Worm (Caenorhabditis elegans): ENCODE measurements around the gene unc-39.

The unc-39 gene

ce11 chrV:14350498-14350897 is 22.4 kb upstream of the unc-39 start:
- TF ChIP-seq zip-8 (tag; optimal IDR thresholded peaks at IDR 0.05) (no peak), nhr-12 (tag; optimal IDR thresholded peaks at IDR 0.05) (no peak), sptf-1 (tag; optimal IDR thresholded peaks at IDR 0.05) (no peak), flh-1 (GFP tag; optimal IDR thresholded peaks at IDR 0.05) (no peak), elt-3 (tag; optimal IDR thresholded peaks at IDR 0.05) (no peak), unc-62 (GFP tag; optimal IDR thresholded peaks at IDR 0.05) (no peak), cnd-1 (tag; optimal IDR thresholded peaks at IDR 0.05) (no peak), mep-1 (tag; optimal IDR thresholded peaks at IDR 0.05) (no peak), pha-4 (tag; optimal IDR thresholded peaks at IDR 0.05) (no peak), mls-2 (tag; optimal IDR thresholded peaks at IDR 0.05) (no peak), nhr-28 (tag; optimal IDR thresholded peaks at IDR 0.05) (no peak), unc-120 (tag; optimal IDR thresholded peaks at IDR 0.05; ENCODE audit: poor library complexity, severe bottlenecking) (no peak), M03D4.4 (tag; optimal IDR thresholded peaks at IDR 0.05) (no peak), nhr-237 (tag; optimal IDR thresholded peaks at IDR 0.05) (no peak), unc-39 (tag; optimal IDR thresholded peaks at IDR 0.05) (no peak), elt-1 (tag; optimal IDR thresholded peaks at IDR 0.05; ENCODE audit: borderline replicate concordance, insufficient read depth) (no peak), tbx-8 (GFP tag; optimal IDR thresholded peaks at IDR 0.05) (no peak)

- no peak for TF ChIP-seq blmp-1 (tag; optimal IDR thresholded peaks at IDR 0.05)
- peak; percentile 56 for TF ChIP-seq nhr-237 (tag; optimal IDR thresholded peaks at IDR 0.05)
- peak; percentile 6 for TF ChIP-seq mep-1 (tag; optimal IDR thresholded peaks at IDR 0.05)
- no peak for TF ChIP-seq mab-5 (tag; optimal IDR thresholded peaks at IDR 0.05)
- TF ChIP-seq elt-3 (tag; optimal IDR thresholded peaks at IDR 0.05): no peak
- TF ChIP-seq hlh-1 (tag; optimal IDR thresholded peaks at IDR 0.05): no peak
- TF ChIP-seq snpc-4 (tag; optimal IDR thresholded peaks at IDR 0.05): no peak
- TF ChIP-seq unc-39 (tag; optimal IDR thresholded peaks at IDR 0.05): no peak
- TF ChIP-seq ceh-39 (tag; optimal IDR thresholded peaks at IDR 0.05): no peak
- peak; percentile 32 for TF ChIP-seq ceh-83 (GFP tag; optimal IDR thresholded peaks at IDR 0.05)
- no peak for TF ChIP-seq tbx-8 (GFP tag; optimal IDR thresholded peaks at IDR 0.05)
- TF ChIP-seq lsy-2 (tag; optimal IDR thresholded peaks at IDR 0.05): peak; percentile 31
- peak; percentile 12 for TF ChIP-seq ztf-11 (tag; optimal IDR thresholded peaks at IDR 0.05)
- peak; percentile 9 for TF ChIP-seq unc-62 (GFP tag; optimal IDR thresholded peaks at IDR 0.05)
- TF ChIP-seq nhr-76 (tag; optimal IDR thresholded peaks at IDR 0.05): no peak
- no peak for TF ChIP-seq cnd-1 (tag; optimal IDR thresholded peaks at IDR 0.05)
- no peak for TF ChIP-seq mls-2 (tag; optimal IDR thresholded peaks at IDR 0.05)
- no peak for TF ChIP-seq elt-1 (tag; optimal IDR thresholded peaks at IDR 0.05; ENCODE audit: borderline replicate concordance, insufficient read depth)
- TF ChIP-seq unc-120 (tag; optimal IDR thresholded peaks at IDR 0.05; ENCODE audit: poor library complexity, severe bottlenecking): no peak
- no peak for TF ChIP-seq ceh-43 (GFP tag; optimal IDR thresholded peaks at IDR 0.05)
- TF ChIP-seq pha-4 (tag; optimal IDR thresholded peaks at IDR 0.05): no peak
- no peak for TF ChIP-seq lin-13 (tag; optimal IDR thresholded peaks at IDR 0.05)
- no peak for TF ChIP-seq zip-8 (tag; optimal IDR thresholded peaks at IDR 0.05)
- TF ChIP-seq nhr-12 (tag; optimal IDR thresholded peaks at IDR 0.05): no peak
- TF ChIP-seq sptf-1 (tag; optimal IDR thresholded peaks at IDR 0.05): no peak
- no peak for TF ChIP-seq bed-3 (GFP tag; optimal IDR thresholded peaks at IDR 0.05)
- TF ChIP-seq sem-2 (GFP tag; optimal IDR thresholded peaks at IDR 0.05): no peak
- TF ChIP-seq M03D4.4 (tag; optimal IDR thresholded peaks at IDR 0.05): peak; percentile 2
- no peak for TF ChIP-seq nhr-2 (tag; optimal IDR thresholded peaks at IDR 0.05)
- TF ChIP-seq lin-32 (GFP tag; optimal IDR thresholded peaks at IDR 0.05): no peak
- TF ChIP-seq ces-1 (GFP tag; optimal IDR thresholded peaks at IDR 0.05): peak; percentile 9
- no peak for TF ChIP-seq flh-1 (GFP tag; optimal IDR thresholded peaks at IDR 0.05)
- TF ChIP-seq nhr-28 (tag; optimal IDR thresholded peaks at IDR 0.05): no peak
- TF ChIP-seq drap-1 (GFP tag; optimal IDR thresholded peaks at IDR 0.05): peak; percentile 58
- peak; percentile 54 for TF ChIP-seq ham-2 (GFP tag; optimal IDR thresholded peaks at IDR 0.05)
These were observed 21.9 kb upstream of the unc-39 start for ce11 chrV:14350949-14351348.

ce11 chrV:14351629-14352028 is 21.2 kb upstream of the unc-39 start, which contains the start of gene vha-13:
TSS of gene vha-13 (plus strand) at chrV:14351709.
- TF ChIP-seq ceh-83 (GFP tag; optimal IDR thresholded peaks at IDR 0.05) (no peak), M03D4.4 (tag; optimal IDR thresholded peaks at IDR 0.05) (no peak), sem-2 (GFP tag; optimal IDR thresholded peaks at IDR 0.05) (no peak), nhr-76 (tag; optimal IDR thresholded peaks at IDR 0.05) (no peak), lin-13 (tag; optimal IDR thresholded peaks at IDR 0.05) (no peak), pha-4 (tag; optimal IDR thresholded peaks at IDR 0.05) (no peak), drap-1 (GFP tag; optimal IDR thresholded peaks at IDR 0.05) (no peak), elt-1 (tag; optimal IDR thresholded peaks at IDR 0.05; ENCODE audit: borderline replicate concordance, insufficient read depth) (no peak), ces-1 (GFP tag; optimal IDR thresholded peaks at IDR 0.05) (no peak)

All from whole organism, mixed stage, embryonic.